Worm (Caenorhabditis elegans) whole organism, midembryonic: ENCODE results near the gene C02F4.5.

Experiments
- T22C8.4 ChIP-seq: fragments of 200-800 bp; sonication (Bioruptor generic); IDR thresholded peaks from 2 replicates; pipeline ENCODE4 v1.3.6; 2022; ENCODE audit warnings: missing genetic modification characterization, missing compliant biosample characterization
- flt-1 ChIP-seq: fragments of 200-800 bp; sonication (Bioruptor generic); IDR thresholded peaks from 2 replicates; pipeline ENCODE4 v1.3.6; 2022; ENCODE audit warnings: missing genetic modification characterization, missing compliant biosample characterization
- ref-1 ChIP-seq: fragments of 200-800 bp; sonication (Bioruptor generic); conservative IDR thresholded peaks from 2 replicates; pipeline ENCODE4 v1.3.6; 2022; ENCODE audit warnings: missing genetic modification reagents, missing genetic modification characterization, missing compliant biosample characterization
- tab-1 ChIP-seq: fragments of 200-800 bp; sonication (Bioruptor generic); IDR thresholded peaks from 2 replicates; pipeline ENCODE4 v1.3.6; 2022; ENCODE audit warnings: missing genetic modification characterization, missing compliant biosample characterization

DNA sequence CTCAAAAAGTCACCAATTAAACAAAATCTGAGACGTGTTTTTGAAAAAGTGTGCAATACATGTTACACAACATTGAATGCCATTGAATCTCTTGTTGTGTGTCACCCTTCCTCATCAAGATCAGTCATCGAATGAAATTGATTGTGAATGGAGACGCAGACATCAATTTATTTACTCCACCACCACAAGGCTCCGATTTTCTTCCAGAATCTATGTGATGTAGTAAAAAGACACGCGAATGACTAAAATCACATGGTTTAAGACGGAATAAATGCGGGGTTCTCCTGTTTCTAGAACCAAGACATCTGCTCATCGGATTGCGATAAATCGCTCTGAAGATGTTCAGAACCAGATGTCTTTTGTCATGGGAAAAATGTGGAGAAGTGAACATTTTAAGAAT lies 11.2 kb downstream of the C02F4.5 start:
- TF ChIP-seq tab-1 (GFP tag; lab: Robert Waterston, UW) (no peak), T22C8.4 (GFP tag; lab: Robert Waterston, UW) (no peak), ref-1 (GFP tag; lab: Robert Waterston, UW) (no peak), flt-1 (GFP tag; lab: Robert Waterston, UW) (no peak)
